Worm (Caenorhabditis elegans) whole organism, early embryonic: Measurements from ENCODE around the gene tbx-11.

Source experiments
- B0310.2 ChIP-seq: sonication (generic microtip); optimal IDR thresholded peaks from 2 replicates; lab custom pipeline; 2016; ENCODE audit warnings: mild to moderate bottlenecking, missing genetic modification characterization, missing compliant biosample characterization
- aly-1 ChIP-seq: sonication (generic microtip); optimal IDR thresholded peaks from 2 replicates; lab custom pipeline; 2016; ENCODE audit warnings: missing genetic modification characterization, missing compliant biosample characterization
- ama-1 ChIP-seq: fragments of 150-350 bp; optimal IDR thresholded peaks from 2 replicates; lab custom pipeline; 2014
- ceh-13 ChIP-seq: fragments of 200-800 bp; sonication (Bioruptor generic); optimal IDR thresholded peaks from 2 replicates; lab custom pipeline; 2018; ENCODE audit warnings: mild to moderate bottlenecking, missing genetic modification characterization, missing compliant biosample characterization
- ets-7 ChIP-seq: sonication (generic microtip); optimal IDR thresholded peaks from 2 replicates; lab custom pipeline; 2016; ENCODE audit warnings: missing genotype, missing genetic modification characterization, missing compliant biosample characterization
- flt-1 ChIP-seq: fragments of 200-800 bp; sonication (Bioruptor generic); IDR thresholded peaks from 2 replicates; pipeline ENCODE4 v1.3.6; 2022; ENCODE audit warnings: missing genetic modification characterization, missing compliant biosample characterization
- hmbx-1 ChIP-seq: sonication (generic microtip); optimal IDR thresholded peaks from 2 replicates; lab custom pipeline; 2016; ENCODE audit warnings: mild to moderate bottlenecking, missing genetic modification characterization, missing compliant biosample characterization
- hmg-4 ChIP-seq: fragments of 200-800 bp; sonication (Bioruptor generic); optimal IDR thresholded peaks from 2 replicates; lab custom pipeline; 2018; ENCODE audit warnings: mild to moderate bottlenecking, missing genetic modification characterization, missing compliant biosample characterization
- hnd-1 ChIP-seq: sonication (generic microtip); optimal IDR thresholded peaks from 2 replicates; lab custom pipeline; 2016; ENCODE audit warnings: missing genetic modification characterization, missing compliant biosample characterization
- pes-1 ChIP-seq: fragments of 200-800 bp; sonication (Bioruptor generic); IDR thresholded peaks from 2 replicates; pipeline ENCODE4 v1.3.6; 2022; ENCODE audit warnings: missing genetic modification reagents, missing genetic modification characterization, missing compliant biosample characterization
- scrt-1 ChIP-seq: fragments of 200-800 bp; sonication (Bioruptor generic); IDR thresholded peaks from 2 replicates; pipeline ENCODE4 v1.3.6; 2022; ENCODE audit warnings: missing genetic modification characterization, missing compliant biosample characterization
- tra-4 ChIP-seq: sonication (generic microtip); optimal IDR thresholded peaks from 2 replicates; lab custom pipeline; 2017; ENCODE audit warnings: missing genetic modification characterization, missing compliant biosample characterization

ce11 chrIII:6077973-6078372 lies 31.2 kb upstream of the tbx-11 start:
- TF ChIP-seq hmg-4 (GFP tag; lab: Kevin White, UChicago) = no peak
- TF ChIP-seq hnd-1 = no peak
- TF ChIP-seq ama-1 (lab: Kevin White, UChicago) = no peak
- TF ChIP-seq hmbx-1 (tag; lab: Kevin White, UChicago) = no peak
- no peak for TF ChIP-seq scrt-1 (GFP tag; lab: Robert Waterston, UW)
- TF ChIP-seq flt-1 (GFP tag; lab: Robert Waterston, UW) = no peak
- no peak for TF ChIP-seq ceh-13
- TF ChIP-seq pes-1 (GFP tag; lab: Robert Waterston, UW) = no peak
- TF ChIP-seq ets-7 (tag; lab: Kevin White, UChicago) = no peak
- TF ChIP-seq B0310.2 (tag; lab: Kevin White, UChicago) = no peak
- no peak for TF ChIP-seq aly-1
- TF ChIP-seq tra-4 (tag; lab: Kevin White, UChicago) = no peak
